Fruit fly (Drosophila melanogaster) whole organism, prepupa: ENCODE results near the gene NimA.

Source experiments
- CG10631 ChIP-seq: fragments of 200-800 bp; sonication (Bioruptor generic); optimal IDR thresholded peaks from 2 replicates; lab custom pipeline; 2016; ENCODE audit warnings: missing biosample characterization, missing genetic modification characterization
- CG10669 ChIP-seq: fragments of 200-800 bp; sonication (Bioruptor generic); optimal IDR thresholded peaks from 3 replicates; lab custom pipeline; 2018; ENCODE audit warnings: missing biosample characterization, mild to moderate bottlenecking, missing genetic modification characterization, moderate library complexity
- CG11294 ChIP-seq: fragments of 200-800 bp; sonication (Bioruptor generic); IDR thresholded peaks from 2 replicates; pipeline ENCODE4 v1.3.6; 2022; ENCODE audit warnings: missing biosample characterization, missing genetic modification characterization
- CG11902 ChIP-seq: fragments of 200-800 bp; sonication (Bioruptor generic); optimal IDR thresholded peaks from 3 replicates; lab custom pipeline; 2016; ENCODE audit warnings: missing biosample characterization, missing genetic modification characterization
- CG15336 ChIP-seq: fragments of 200-800 bp; sonication (Bioruptor generic); IDR thresholded peaks from 2 replicates; pipeline ENCODE4 v1.3.6; 2022; ENCODE audit warnings: missing biosample characterization, missing genetic modification characterization
- CG1621 ChIP-seq: fragments of 200-800 bp; sonication (Bioruptor generic); optimal IDR thresholded peaks from 3 replicates; lab custom pipeline; 2018; ENCODE audit warnings: missing biosample characterization, mild to moderate bottlenecking, missing genetic modification characterization
- CG16779 ChIP-seq: fragments of 200-800 bp; sonication (Bioruptor generic); optimal IDR thresholded peaks from 3 replicates; lab custom pipeline; 2017; ENCODE audit warnings: missing biosample characterization, mild to moderate bottlenecking, missing genetic modification characterization
- CG3032 ChIP-seq: fragments of 200-800 bp; optimal IDR thresholded peaks from 2 replicates; lab custom pipeline; 2019; ENCODE audit warnings: missing biosample characterization, mild to moderate bottlenecking, missing genetic modification characterization, moderate library complexity
- CG31627 ChIP-seq: fragments of 200-800 bp; sonication (Bioruptor generic); optimal IDR thresholded peaks from 3 replicates; lab custom pipeline; 2016; ENCODE audit warnings: missing biosample characterization, missing genetic modification characterization
- CG32006 ChIP-seq: fragments of 200-800 bp; sonication (Bioruptor generic); optimal IDR thresholded peaks from 3 replicates; lab custom pipeline; 2017; ENCODE audit warnings: missing biosample characterization, mild to moderate bottlenecking, missing genetic modification characterization
- CG34406 ChIP-seq: fragments of 200-800 bp; sonication (Bioruptor generic); optimal IDR thresholded peaks from 3 replicates; lab custom pipeline; 2016; ENCODE audit warnings: missing biosample characterization, missing genetic modification characterization
- CG3919 ChIP-seq: fragments of 200-800 bp; sonication (Bioruptor generic); optimal IDR thresholded peaks from 3 replicates; lab custom pipeline; 2016; ENCODE audit warnings: missing biosample characterization, missing genetic modification characterization
- CG4318 ChIP-seq: fragments of 200-800 bp; sonication (Bioruptor generic); optimal IDR thresholded peaks from 3 replicates; lab custom pipeline; 2017; ENCODE audit warnings: missing biosample characterization, mild to moderate bottlenecking, missing genetic modification characterization
- CG6163 ChIP-seq: fragments of 200-800 bp; sonication (Bioruptor generic); IDR thresholded peaks from 3 replicates; pipeline ENCODE4 v1.3.6; 2022; ENCODE audit warnings: missing biosample characterization, missing genetic modification characterization
- CG6276 ChIP-seq: fragments of 200-800 bp; sonication (Bioruptor generic); optimal IDR thresholded peaks from 2 replicates; lab custom pipeline; 2017; ENCODE audit warnings: missing biosample characterization, mild to moderate bottlenecking, missing genetic modification characterization
- CG6792 ChIP-seq: fragments of 200-800 bp; sonication (Bioruptor generic); optimal IDR thresholded peaks from 3 replicates; lab custom pipeline; 2016; ENCODE audit warnings: missing biosample characterization, missing genetic modification characterization
- CG6808 ChIP-seq: fragments of 200-800 bp; sonication (Bioruptor generic); optimal IDR thresholded peaks from 3 replicates; lab custom pipeline; 2017; ENCODE audit warnings: missing biosample characterization, missing genetic modification characterization, mild to moderate bottlenecking, moderate library complexity, missing genetic modification reagents
- CG7368 ChIP-seq: fragments of 200-800 bp; sonication (Bioruptor generic); optimal IDR thresholded peaks from 3 replicates; lab custom pipeline; 2016; ENCODE audit warnings: missing biosample characterization, missing genetic modification characterization
- CG8119 ChIP-seq: fragments of 200-800 bp; sonication (Bioruptor generic); IDR thresholded peaks from 3 replicates; pipeline ENCODE4 v1.3.6; 2022; ENCODE audit warnings: missing biosample characterization, missing genetic modification characterization
- CG8632 ChIP-seq: fragments of 200-800 bp; sonication (Bioruptor generic); optimal IDR thresholded peaks from 3 replicates; lab custom pipeline; 2016; ENCODE audit warnings: missing biosample characterization, missing genetic modification characterization
- CG9139 ChIP-seq: fragments of 200-800 bp; sonication (Bioruptor generic); optimal IDR thresholded peaks from 3 replicates; lab custom pipeline; 2017; ENCODE audit warnings: missing biosample characterization, mild to moderate bottlenecking, missing genetic modification characterization
- Eip78C ChIP-seq: fragments of 200-800 bp; sonication (Bioruptor generic); peaks from one replicate; lab custom pipeline; 2016; ENCODE audit warnings: missing biosample characterization, missing genetic modification characterization
- Eip93F ChIP-seq: fragments of 200-800 bp; sonication (Bioruptor generic); optimal IDR thresholded peaks from 2 replicates; lab custom pipeline; 2016; ENCODE audit warnings: missing biosample characterization, mild to moderate bottlenecking, missing genetic modification characterization
- Ets21C ChIP-seq: fragments of 200-800 bp; sonication (Bioruptor generic); optimal IDR thresholded peaks from 3 replicates; lab custom pipeline; 2016; ENCODE audit warnings: missing biosample characterization, missing genetic modification characterization
- Ets96B ChIP-seq: fragments of 200-800 bp; optimal IDR thresholded peaks from 2 replicates; lab custom pipeline; 2019; ENCODE audit warnings: missing biosample characterization, mild to moderate bottlenecking, missing genetic modification characterization, moderate library complexity
- Hr38 ChIP-seq: sonication (Bioruptor generic); optimal IDR thresholded peaks from 2 replicates; lab custom pipeline; 2016; ENCODE audit warnings: missing biosample characterization, missing genetic modification characterization
- Hr39 ChIP-seq: fragments of 200-800 bp; sonication (Bioruptor generic); optimal IDR thresholded peaks from 2 replicates; lab custom pipeline; 2016; ENCODE audit warnings: missing biosample characterization, missing genetic modification characterization
- Hr4 ChIP-seq: fragments of 200-800 bp; sonication (Bioruptor generic); optimal IDR thresholded peaks from 3 replicates; lab custom pipeline; 2016; ENCODE audit warnings: missing biosample characterization, missing genetic modification characterization
- OdsH ChIP-seq: fragments of 200-800 bp; sonication (Bioruptor generic); optimal IDR thresholded peaks from 3 replicates; lab custom pipeline; 2016; ENCODE audit warnings: missing biosample characterization, missing genetic modification characterization
- Smox ChIP-seq: fragments of 200-800 bp; sonication (Bioruptor generic); optimal IDR thresholded peaks from 3 replicates; lab custom pipeline; 2016; ENCODE audit warnings: missing biosample characterization, missing genetic modification characterization
- Sox102F ChIP-seq: fragments of 200-800 bp; sonication (Bioruptor generic); optimal IDR thresholded peaks from 2 replicates; lab custom pipeline; 2016; ENCODE audit warnings: missing biosample characterization, mild to moderate bottlenecking, missing genetic modification characterization
- Sox15 ChIP-seq: fragments of 200-800 bp; sonication (Bioruptor generic); optimal IDR thresholded peaks from 3 replicates; lab custom pipeline; 2016; ENCODE audit warnings: missing biosample characterization, missing genetic modification characterization
- achi ChIP-seq: fragments of 200-800 bp; sonication (Bioruptor generic); optimal IDR thresholded peaks from 3 replicates; lab custom pipeline; 2016; ENCODE audit warnings: missing biosample characterization, missing genetic modification characterization
- acj6 ChIP-seq: fragments of 200-800 bp; sonication (Bioruptor generic); optimal IDR thresholded peaks from 3 replicates; lab custom pipeline; 2016; ENCODE audit warnings: missing biosample characterization, missing genetic modification characterization
- cyc ChIP-seq: fragments of 200-800 bp; sonication (Bioruptor generic); optimal IDR thresholded peaks from 3 replicates; lab custom pipeline; 2016; ENCODE audit warnings: missing biosample characterization, missing genetic modification characterization
- dac ChIP-seq: fragments of 200-800 bp; sonication (Bioruptor generic); optimal IDR thresholded peaks from 2 replicates; lab custom pipeline; 2017; ENCODE audit warnings: missing biosample characterization, mild to moderate bottlenecking, missing genetic modification characterization
- dsx ChIP-seq: fragments of 200-800 bp; optimal IDR thresholded peaks from 3 replicates; lab custom pipeline; 2019; ENCODE audit warnings: missing biosample characterization, mild to moderate bottlenecking, missing genetic modification characterization, moderate library complexity; ENCODE audit not compliant: poor library complexity, severe bottlenecking
- eg ChIP-seq: fragments of 200-800 bp; sonication (Bioruptor generic); IDR thresholded peaks from 3 replicates; pipeline ENCODE4 v1.3.6; 2022; ENCODE audit warnings: missing biosample characterization, missing genetic modification characterization
- esn ChIP-seq: fragments of 200-800 bp; sonication (Bioruptor generic); optimal IDR thresholded peaks from 2 replicates; lab custom pipeline; 2016; ENCODE audit warnings: missing biosample characterization, mild to moderate bottlenecking, missing genetic modification characterization, moderate library complexity
- fd59A ChIP-seq: fragments of 200-800 bp; sonication (Bioruptor generic); optimal IDR thresholded peaks from 2 replicates; lab custom pipeline; 2017; ENCODE audit warnings: missing biosample characterization, mild to moderate bottlenecking, missing genetic modification characterization, missing genetic modification reagents
- fd85E ChIP-seq: fragments of 200-800 bp; sonication (Bioruptor generic); optimal IDR thresholded peaks from 3 replicates; lab custom pipeline; 2016; ENCODE audit warnings: missing biosample characterization, missing genetic modification characterization
- net ChIP-seq: fragments of 200-800 bp; sonication (Bioruptor generic); optimal IDR thresholded peaks from 3 replicates; lab custom pipeline; 2016; ENCODE audit warnings: missing biosample characterization, missing genetic modification characterization
- pdm3 ChIP-seq: fragments of 200-800 bp; sonication (Bioruptor generic); optimal IDR thresholded peaks from 3 replicates; lab custom pipeline; 2016; ENCODE audit warnings: missing biosample characterization, missing genetic modification characterization
- svp ChIP-seq: fragments of 200-800 bp; sonication (Bioruptor generic); peaks from one replicate; lab custom pipeline; 2016; ENCODE audit warnings: missing biosample characterization, missing genetic modification characterization

Gene NimA

dm6 chr2L:13931318-13931717 lies 26.0 kb upstream of the NimA start, which contains the start of gene CG42711:
TSS of gene CG42711 (minus strand) at chr2L:13931362.
- TF ChIP-seq pdm3 (peak; percentile 10), fd59A (no peak), Hr38 (no peak), Sox15 (GFP tag; lab: Kevin White, UChicago) (no peak), CG6276 (GFP tag; lab: Kevin White, UChicago) (peak; percentile 34), achi (GFP tag; lab: Kevin White, UChicago) (peak; percentile 18), CG32006 (GFP tag; lab: Kevin White, UChicago) (no peak), CG10631 (GFP tag; lab: Kevin White, UChicago) (peak; percentile 12), esn (GFP tag; lab: Kevin White, UChicago) (no peak), OdsH (GFP tag; lab: Kevin White, UChicago) (peak; percentile 50), CG15336 (GFP tag; lab: Robert Waterston, UW) (peak; percentile 81), acj6 (GFP tag; lab: Kevin White, UChicago) (peak; percentile 37), CG16779 (tag; lab: Kevin White, UChicago) (no peak), fd85E (GFP tag; lab: Kevin White, UChicago) (no peak), CG1621 (tag; lab: Kevin White, UChicago) (no peak), svp (GFP tag; lab: Kevin White, UChicago) (peak; percentile 57), CG10669 (peak; percentile 6), CG6808 (GFP tag; lab: Kevin White, UChicago) (no peak), Eip78C (GFP tag; lab: Kevin White, UChicago) (peak; percentile 69), CG8632 (GFP tag; lab: Kevin White, UChicago) (peak; percentile 38), CG4318 (GFP tag; lab: Kevin White, UChicago) (no peak), CG3919 (peak; percentile 3), Eip93F (GFP tag; lab: Kevin White, UChicago) (no peak), Hr4 (GFP tag; lab: Kevin White, UChicago) (peak; percentile 30), Ets21C (GFP tag; lab: Kevin White, UChicago) (no peak), CG11902 (GFP tag; lab: Kevin White, UChicago) (no peak), cyc (GFP tag; lab: Kevin White, UChicago) (no peak), Sox102F (no peak), eg (GFP tag; lab: Robert Waterston, UW) (peak; percentile 78), CG8119 (GFP tag; lab: Robert Waterston, UW) (peak; percentile 73), CG3032 (tag; lab: Kevin White, UChicago) (no peak), CG31627 (GFP tag; lab: Kevin White, UChicago) (no peak), CG6163 (GFP tag; lab: Robert Waterston, UW) (no peak), net (peak; percentile 18), CG9139 (GFP tag; lab: Kevin White, UChicago) (no peak), CG11294 (GFP tag; lab: Robert Waterston, UW) (peak; percentile 22; the same call in 1 of the 2 replicates), CG6792 (GFP tag; lab: Kevin White, UChicago) (peak; percentile 35), CG7368 (GFP tag; lab: Kevin White, UChicago) (no peak), dsx (no peak), dac (GFP tag; lab: Kevin White, UChicago) (no peak), Hr39 (GFP tag; lab: Kevin White, UChicago) (no peak), CG34406 (GFP tag; lab: Kevin White, UChicago) (peak; percentile 5)

DNA sequence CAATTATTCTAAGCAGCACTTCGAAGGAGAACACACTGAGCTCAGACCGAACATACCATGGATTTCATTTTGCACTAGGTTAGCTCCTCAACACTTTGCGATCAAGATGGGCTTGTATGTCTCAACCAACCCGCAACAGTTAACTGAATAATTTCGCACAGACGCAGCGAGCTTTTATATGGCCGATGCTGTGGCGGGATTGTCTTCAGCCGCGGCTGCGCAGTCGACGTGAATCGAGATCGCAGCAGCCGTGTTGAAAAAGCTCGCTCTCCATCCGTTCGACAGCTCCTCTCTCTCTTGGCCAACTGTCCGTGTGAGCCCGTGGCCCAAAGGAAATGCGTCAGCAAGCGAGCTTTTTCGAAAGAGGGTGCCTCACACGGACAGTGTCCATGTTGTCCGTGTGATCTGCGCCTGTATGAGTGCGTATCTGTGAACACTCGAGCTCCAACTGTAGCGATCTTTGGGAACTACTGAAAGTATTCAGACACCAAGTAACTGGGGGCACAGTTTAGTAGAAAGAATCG lies 22.7 kb upstream of the NimA start, which contains the start of gene Vajk2:
TSS of gene Vajk2 (minus strand) at position 151 of the 524 bp plus-strand sequence.
- TF ChIP-seq OdsH (GFP tag; lab: Kevin White, UChicago) = no peak
- no peak for TF ChIP-seq Sox15 (GFP tag; lab: Kevin White, UChicago)
- TF ChIP-seq eg (GFP tag; lab: Robert Waterston, UW) = peak; percentile 42; the same call in 1 of the 3 replicates
- TF ChIP-seq Ets96B = no peak
- TF ChIP-seq CG15336 (GFP tag; lab: Robert Waterston, UW) = 0 out of 2 replicates have a peak, but pooled peaks have one; percentile 16
- TF ChIP-seq Eip78C (GFP tag; lab: Kevin White, UChicago) = peak; percentile 42
- no peak for TF ChIP-seq CG3919
- TF ChIP-seq Smox (GFP tag; lab: Kevin White, UChicago) = no peak
- TF ChIP-seq esn (GFP tag; lab: Kevin White, UChicago) = no peak
